Worm (Caenorhabditis elegans) whole organism, L1 larva: ENCODE results near the gene acs-7.

Experiments
- C04F5.9 ChIP-seq: sonication (generic microtip); optimal IDR thresholded peaks from 2 replicates; lab custom pipeline; 2016; ENCODE audit warnings: missing genetic modification characterization, missing compliant biosample characterization
- C16A3.4 ChIP-seq: fragments of 150-350 bp; optimal IDR thresholded peaks from 2 replicates; lab custom pipeline; 2014; ENCODE audit warnings: missing biosample characterization, missing genetic modification characterization
- alr-1 ChIP-seq: fragments of 200-800 bp; sonication (Bioruptor generic); optimal IDR thresholded peaks from 2 replicates; lab custom pipeline; 2018; ENCODE audit warnings: borderline replicate concordance, mild to moderate bottlenecking, missing genetic modification characterization, missing compliant biosample characterization
- blmp-1 ChIP-seq: fragments of 150-350 bp; optimal IDR thresholded peaks from 2 replicates; lab custom pipeline; 2014; ENCODE audit warnings: missing biosample characterization, missing genetic modification characterization
- ceh-88 ChIP-seq: fragments of 200-800 bp; sonication (Bioruptor generic); IDR thresholded peaks from 2 replicates; pipeline ENCODE4 v1.3.6; 2022; ENCODE audit warnings: missing genetic modification characterization, missing compliant biosample characterization
- efl-3 ChIP-seq: fragments of 200-800 bp; sonication (Bioruptor generic); optimal IDR thresholded peaks from 2 replicates; lab custom pipeline; 2018; ENCODE audit warnings: mild to moderate bottlenecking, missing genetic modification characterization, missing compliant biosample characterization
- egl-13 ChIP-seq: sonication (generic microtip); optimal IDR thresholded peaks from 2 replicates; lab custom pipeline; 2016; ENCODE audit warnings: missing genotype, missing genetic modification reagents, missing genetic modification characterization, missing compliant biosample characterization
- ets-5 ChIP-seq: fragments of 200-800 bp; sonication (Bioruptor generic); IDR thresholded peaks from 2 replicates; pipeline ENCODE4 v1.3.6; 2022; ENCODE audit warnings: missing genetic modification characterization, missing compliant biosample characterization
- fkh-10 ChIP-seq: sonication (generic microtip); optimal IDR thresholded peaks from 2 replicates; lab custom pipeline; 2017; ENCODE audit warnings: missing biosample characterization, missing genetic modification reagents, missing genetic modification characterization
- fkh-4 ChIP-seq: sonication (generic microtip); optimal IDR thresholded peaks from 2 replicates; lab custom pipeline; 2016; ENCODE audit warnings: missing compliant biosample characterization, missing genetic modification characterization, borderline replicate concordance
- fkh-8 ChIP-seq: sonication (generic microtip); optimal IDR thresholded peaks from 2 replicates; lab custom pipeline; 2016; ENCODE audit warnings: mild to moderate bottlenecking, missing genetic modification characterization, missing compliant biosample characterization
- grh-1 ChIP-seq: fragments of 200-800 bp; sonication (Bioruptor generic); IDR thresholded peaks from 2 replicates; pipeline ENCODE4 v1.3.6; 2022; ENCODE audit warnings: missing genetic modification reagents, missing genetic modification characterization, missing compliant biosample characterization
- irx-1 ChIP-seq: sonication (generic microtip); optimal IDR thresholded peaks from 2 replicates; lab custom pipeline; 2016; ENCODE audit warnings: missing genetic modification characterization, missing compliant biosample characterization
- jun-1 ChIP-seq: fragments of 150-350 bp; optimal IDR thresholded peaks from 2 replicates; lab custom pipeline; 2014; ENCODE audit warnings: missing biosample characterization, missing genetic modification reagents, missing genetic modification characterization
- lin-13 ChIP-seq: fragments of 150-350 bp; optimal IDR thresholded peaks from 2 replicates; lab custom pipeline; 2014; ENCODE audit warnings: missing biosample characterization, missing genetic modification reagents, missing genetic modification characterization
- lin-14 ChIP-seq: fragments of 200-800 bp; sonication (Bioruptor generic); optimal IDR thresholded peaks from 2 replicates; lab custom pipeline; 2018; ENCODE audit warnings: mild to moderate bottlenecking, missing genetic modification characterization, moderate library complexity, missing compliant biosample characterization
- lin-15B ChIP-seq: fragments of 150-350 bp; sonication (generic microtip); optimal IDR thresholded peaks from 3 replicates; lab custom pipeline; 2014; ENCODE audit warnings: missing biosample characterization, missing genetic modification characterization
- lin-35 ChIP-seq, 2 experiments: fragments of 150-350 bp; optimal IDR thresholded peaks; 2 replicates each; lab custom pipeline; 2014; ENCODE audit warnings: missing biosample characterization in 2 of 2, missing genetic modification characterization in 2 of 2, missing genetic modification reagents in 2 of 2
- mef-2 ChIP-seq: fragments of 150-350 bp; optimal IDR thresholded peaks from 2 replicates; lab custom pipeline; 2014; ENCODE audit warnings: missing biosample characterization, missing genetic modification characterization
- nhr-12 ChIP-seq: sonication (generic microtip); optimal IDR thresholded peaks from 2 replicates; lab custom pipeline; 2017; ENCODE audit warnings: missing biosample characterization, missing genetic modification characterization
- nhr-237 ChIP-seq: fragments of 150-350 bp; optimal IDR thresholded peaks from 2 replicates; lab custom pipeline; 2014; ENCODE audit warnings: missing biosample characterization, missing genetic modification characterization
- nhr-28 ChIP-seq: fragments of 150-350 bp; optimal IDR thresholded peaks from 2 replicates; lab custom pipeline; 2014; ENCODE audit warnings: missing biosample characterization, missing genetic modification characterization
- nhr-71 ChIP-seq: sonication (generic microtip); optimal IDR thresholded peaks from 2 replicates; lab custom pipeline; 2016; ENCODE audit warnings: mild to moderate bottlenecking, missing genetic modification characterization, moderate library complexity, missing compliant biosample characterization
- nhr-76 ChIP-seq: sonication (generic microtip); optimal IDR thresholded peaks from 2 replicates; lab custom pipeline; 2017; ENCODE audit warnings: missing biosample characterization, missing genetic modification characterization
- nhr-84 ChIP-seq: sonication (generic microtip); optimal IDR thresholded peaks from 2 replicates; lab custom pipeline; 2017; ENCODE audit warnings: missing biosample characterization, missing genetic modification characterization
- nhr-85 ChIP-seq: sonication (generic microtip); peaks from one replicate; lab custom pipeline; 2016; ENCODE audit warnings: missing genetic modification characterization, inconsistent platforms, missing compliant biosample characterization
- nhr-90 ChIP-seq: sonication (generic microtip); optimal IDR thresholded peaks from 2 replicates; lab custom pipeline; 2016; ENCODE audit warnings: mild to moderate bottlenecking, missing genetic modification characterization, missing compliant biosample characterization; ENCODE audit not compliant: poor library complexity
- pag-3 ChIP-seq: sonication (generic microtip); optimal IDR thresholded peaks from 2 replicates; lab custom pipeline; 2017; ENCODE audit warnings: missing genetic modification characterization, mild to moderate bottlenecking, missing compliant biosample characterization, antibody characterized with exemption, borderline replicate concordance; ENCODE audit not compliant: insufficient read depth
- sox-4 ChIP-seq: sonication (generic microtip); optimal IDR thresholded peaks from 2 replicates; lab custom pipeline; 2016; ENCODE audit warnings: missing genetic modification characterization, missing compliant biosample characterization
- sptf-1 ChIP-seq: fragments of 150-350 bp; optimal IDR thresholded peaks from 2 replicates; lab custom pipeline; 2014; ENCODE audit warnings: missing biosample characterization, missing genetic modification characterization
- sup-37 ChIP-seq: fragments of 200-800 bp; sonication (Bioruptor generic); optimal IDR thresholded peaks from 2 replicates; lab custom pipeline; 2018; ENCODE audit warnings: mild to moderate bottlenecking, missing genetic modification characterization, missing compliant biosample characterization
- tlp-1 ChIP-seq: fragments of 150-350 bp; optimal IDR thresholded peaks from 2 replicates; lab custom pipeline; 2014; ENCODE audit warnings: missing biosample characterization, missing genetic modification characterization
- unc-130 ChIP-seq: fragments of 150-350 bp; optimal IDR thresholded peaks from 2 replicates; lab custom pipeline; 2017; ENCODE audit warnings: missing biosample characterization, missing genetic modification characterization, inconsistent platforms
- unc-62 ChIP-seq: fragments of 150-350 bp; optimal IDR thresholded peaks from 2 replicates; lab custom pipeline; 2014; ENCODE audit warnings: missing biosample characterization, missing genetic modification reagents, missing genetic modification characterization
- unc-86 ChIP-seq: sonication (generic microtip); optimal IDR thresholded peaks from 2 replicates; lab custom pipeline; 2016; ENCODE audit warnings: missing genetic modification characterization, missing compliant biosample characterization

acs-7 gene

DNA sequence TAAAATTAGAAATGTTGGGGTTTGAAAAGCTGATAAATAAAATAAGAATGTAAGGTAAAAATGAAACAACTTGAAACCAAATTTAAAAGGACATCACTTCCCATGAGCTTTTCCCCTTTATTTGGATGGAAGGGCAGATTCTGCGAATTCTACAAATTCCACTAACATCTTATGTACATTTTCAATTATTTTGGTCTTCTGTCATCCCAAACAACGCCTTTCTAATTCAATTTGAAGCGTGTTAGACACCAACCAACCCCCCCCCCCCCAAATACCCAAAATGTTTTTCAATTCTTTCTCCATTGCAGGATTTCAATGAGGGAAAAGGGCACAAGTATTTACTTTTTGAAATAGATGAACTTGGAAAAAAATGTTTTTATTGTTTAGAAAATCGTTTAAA is 26.1 kb upstream of the acs-7 start:
- peak; percentile 41 for TF ChIP-seq lin-14 (GFP tag; lab: Kevin White, UChicago)
- no peak for TF ChIP-seq nhr-28 (tag; lab: Kevin White, UChicago)
- TF ChIP-seq nhr-71 (tag; lab: Kevin White, UChicago) = peak; percentile 10

DNA sequence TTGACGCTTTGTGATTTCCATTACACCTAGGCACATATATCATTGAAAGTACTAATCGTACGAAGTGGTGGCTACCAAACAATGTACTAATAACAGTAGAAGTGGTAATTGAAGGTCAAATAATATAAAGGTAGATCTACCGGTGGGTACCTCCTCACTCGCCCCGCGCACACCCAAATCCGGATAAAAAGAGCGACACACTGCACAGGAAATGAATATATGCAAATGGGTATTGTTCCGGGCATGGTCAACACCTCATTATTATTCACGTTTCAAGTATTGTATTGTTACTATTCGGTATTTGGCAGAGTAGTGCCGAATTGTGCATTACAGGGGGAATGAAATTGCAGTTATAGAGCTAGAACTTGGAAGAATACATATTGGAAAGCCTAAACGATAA is 25.6 kb upstream of the acs-7 start:
- no peak for TF ChIP-seq fkh-4 (tag; lab: Kevin White, UChicago)
- no peak for TF ChIP-seq fkh-8 (tag; lab: Kevin White, UChicago)
- no peak for TF ChIP-seq efl-3 (GFP tag; lab: Kevin White, UChicago)
- TF ChIP-seq unc-86 (tag; lab: Kevin White, UChicago) = no peak
- TF ChIP-seq C04F5.9 (tag; lab: Kevin White, UChicago) = no peak

DNA sequence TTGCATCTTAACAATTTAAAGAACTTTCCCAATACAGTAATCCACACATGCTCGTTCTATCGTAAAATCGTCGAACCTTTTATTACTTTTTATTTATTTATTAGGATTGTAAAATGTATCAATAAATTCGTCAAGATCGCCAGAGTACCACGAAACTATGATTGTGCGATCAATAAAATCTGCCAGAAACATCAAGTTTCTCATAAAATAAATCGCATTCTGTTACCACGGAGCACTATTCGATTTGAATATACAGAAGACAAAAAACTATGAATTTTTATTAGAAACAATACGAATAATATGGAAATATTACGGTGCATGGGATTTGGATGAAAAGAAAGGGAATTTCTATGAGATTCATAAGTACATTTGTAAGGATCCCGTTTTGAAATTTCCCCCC is 25.1 kb upstream of the acs-7 start, which contains the start of gene C01G6.2:
Gene C01G6.2, plus strand, starts transcription at position 301 of the 400 bp plus-strand sequence.
- TF ChIP-seq sox-4 (tag; lab: Kevin White, UChicago) (no peak), lin-35 (GFP tag; optimal IDR thresholded peaks at IDR 0.05; lab: Kevin White, UChicago) (no peak), alr-1 (tag; lab: Kevin White, UChicago) (no peak), nhr-237 (no peak), nhr-84 (tag; lab: Kevin White, UChicago) (no peak), fkh-10 (GFP tag; lab: Kevin White, UChicago) (no peak), lin-13 (no peak), unc-62 (GFP tag; lab: Kevin White, UChicago) (no peak), pag-3 (tag; lab: Kevin White, UChicago) (no peak), unc-130 (tag; lab: Kevin White, UChicago) (no peak), tlp-1 (no peak), nhr-76 (tag; lab: Kevin White, UChicago) (no peak)

DNA sequence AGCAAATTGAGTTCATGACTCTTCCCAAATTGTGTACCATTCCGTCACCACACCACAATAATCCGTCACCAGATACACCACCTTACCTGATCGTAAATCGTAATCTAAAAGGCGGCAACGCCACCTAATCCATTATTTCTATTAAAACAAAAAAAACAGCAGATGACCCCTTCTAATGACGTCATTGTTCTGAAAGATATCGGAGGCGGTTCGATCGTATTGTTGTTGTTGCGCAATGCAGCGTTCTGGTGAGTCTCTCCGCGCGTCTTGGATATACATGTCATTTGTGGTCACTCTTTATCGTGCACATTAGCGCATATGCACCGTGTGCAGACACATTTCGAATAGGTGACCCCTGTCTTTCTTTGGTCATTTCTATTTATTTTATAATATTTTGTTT is 22.8 kb upstream of the acs-7 start:
- no peak for TF ChIP-seq nhr-28 (tag; lab: Kevin White, UChicago)
- TF ChIP-seq sup-37 (GFP tag; lab: Kevin White, UChicago) = no peak
- no peak for TF ChIP-seq grh-1
- no peak for TF ChIP-seq mef-2 (tag; lab: Kevin White, UChicago)
- TF ChIP-seq ets-5 = no peak
- TF ChIP-seq C04F5.9 (tag; lab: Kevin White, UChicago) = no peak
- TF ChIP-seq nhr-71 (tag; lab: Kevin White, UChicago) = no peak
- TF ChIP-seq C16A3.4 (tag; lab: Kevin White, UChicago) = no peak
- TF ChIP-seq ceh-88 = no peak
- TF ChIP-seq nhr-12 = no peak
- no peak for TF ChIP-seq sptf-1
- TF ChIP-seq lin-15B = no peak
- TF ChIP-seq egl-13 = no peak
- no peak for TF ChIP-seq fkh-10 (GFP tag; lab: Kevin White, UChicago)
- TF ChIP-seq tlp-1 = no peak
- TF ChIP-seq fkh-4 (tag; lab: Kevin White, UChicago) = no peak
- TF ChIP-seq nhr-90 (tag; lab: Kevin White, UChicago) = no peak
- no peak for TF ChIP-seq irx-1 (tag; lab: Kevin White, UChicago)

DNA sequence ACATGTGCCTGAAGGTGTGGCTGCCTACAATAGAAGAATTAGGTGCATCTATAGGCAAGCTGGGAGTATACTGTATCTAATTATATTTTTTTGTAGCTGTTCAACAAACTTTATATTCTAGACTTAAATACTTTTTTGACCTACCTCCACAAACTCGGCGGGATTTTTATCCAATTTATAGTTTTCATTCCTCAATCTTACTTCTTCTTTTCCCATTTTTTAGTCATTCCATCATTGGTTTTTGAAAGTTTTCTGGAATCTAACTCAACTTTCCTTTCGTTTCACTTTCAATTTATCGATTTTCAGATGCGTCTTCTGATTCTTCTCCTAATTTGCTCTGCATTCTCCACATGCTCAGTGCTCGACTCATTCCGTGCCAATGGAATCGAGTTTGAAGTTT is 22.2 kb upstream of the acs-7 start, which contains the start of gene C01G6.3:
Gene C01G6.3, plus strand, starts transcription at position 301 of the 400 bp plus-strand sequence.
- no peak for TF ChIP-seq jun-1 (tag; lab: Kevin White, UChicago)
- TF ChIP-seq, all 84 proteins: peak for 0

DNA sequence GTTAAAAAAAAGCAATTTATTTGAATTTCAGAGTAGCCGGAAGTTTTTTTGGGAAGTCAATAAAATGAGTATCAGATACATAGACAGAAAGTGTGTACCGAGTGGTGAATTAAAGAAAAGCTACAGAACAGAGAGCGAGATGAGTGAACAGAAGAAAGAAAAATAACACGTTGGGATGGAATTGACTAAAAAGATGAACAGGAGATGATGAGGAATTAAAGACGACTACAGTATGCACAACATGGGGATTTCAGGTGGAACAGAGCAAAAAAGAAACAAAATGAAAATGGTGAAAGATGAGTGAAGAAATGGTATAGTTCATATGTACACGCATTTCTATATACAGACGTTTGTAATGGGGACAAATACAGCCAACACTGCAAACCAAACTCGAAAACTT is 20.5 kb upstream of the acs-7 start:
- peak; percentile 15 for TF ChIP-seq nhr-85 (tag; lab: Kevin White, UChicago)
- TF ChIP-seq blmp-1 (tag; lab: Kevin White, UChicago) = no peak
